Worm (Caenorhabditis elegans) whole organism, L3 larva: ENCODE results near the gene M116.5.

Experiments
- R02D3.7 ChIP-seq: fragments of 150-350 bp; optimal IDR thresholded peaks from 2 replicates; lab custom pipeline; 2014; ENCODE audit warnings: missing biosample characterization, missing genetic modification characterization
- ZK546.5 ChIP-seq: sonication (generic microtip); optimal IDR thresholded peaks from 2 replicates; lab custom pipeline; 2017; ENCODE audit warnings: missing biosample characterization, missing genetic modification characterization
- aly-2 ChIP-seq: fragments of 150-350 bp; optimal IDR thresholded peaks from 2 replicates; lab custom pipeline; 2014; ENCODE audit warnings: missing biosample characterization, missing genetic modification characterization
- ama-1 ChIP-seq: fragments of 150-350 bp; optimal IDR thresholded peaks from 2 replicates; lab custom pipeline; 2018
- ceh-16 ChIP-seq: sonication (generic microtip); optimal IDR thresholded peaks from 2 replicates; lab custom pipeline; 2017; ENCODE audit warnings: missing biosample characterization, missing genetic modification characterization
- ceh-28 ChIP-seq: fragments of 150-350 bp; optimal IDR thresholded peaks from 2 replicates; lab custom pipeline; 2014; ENCODE audit warnings: missing biosample characterization, missing genetic modification reagents, missing genetic modification characterization
- ceh-82 ChIP-seq: fragments of 150-350 bp; optimal IDR thresholded peaks from 2 replicates; lab custom pipeline; 2014; ENCODE audit warnings: missing biosample characterization, missing genetic modification characterization
- ceh-9 ChIP-seq: sonication (generic microtip); optimal IDR thresholded peaks from 2 replicates; lab custom pipeline; 2018; ENCODE audit warnings: missing biosample characterization, missing genetic modification characterization
- daf-12 ChIP-seq: fragments of 150-350 bp; optimal IDR thresholded peaks from 2 replicates; lab custom pipeline; 2014; ENCODE audit warnings: missing biosample characterization, missing genetic modification reagents, missing genetic modification characterization
- egl-27 ChIP-seq: sonication (generic microtip); optimal IDR thresholded peaks from 4 replicates; lab custom pipeline; 2017; ENCODE audit warnings: missing biosample characterization, missing genetic modification reagents, missing genetic modification characterization
- egl-5 ChIP-seq: fragments of 150-350 bp; optimal IDR thresholded peaks from 2 replicates; lab custom pipeline; 2017; ENCODE audit warnings: missing biosample characterization, missing genetic modification reagents, missing genetic modification characterization, inconsistent platforms
- elt-1 ChIP-seq: fragments of 150-350 bp; optimal IDR thresholded peaks from 2 replicates; lab custom pipeline; 2014; ENCODE audit warnings: missing biosample characterization, missing genetic modification characterization
- elt-2 ChIP-seq: sonication (generic microtip); optimal IDR thresholded peaks from 2 replicates; lab custom pipeline; 2016; ENCODE audit warnings: missing genetic modification reagents, mild to moderate bottlenecking, missing genetic modification characterization, missing compliant biosample characterization
- elt-3 ChIP-seq, 3 experiments: fragments of 150-350 bp in 1 of 3; sonication (generic microtip) in 2 of 3; optimal IDR thresholded peaks; 2 replicates in 2 of 3; 4 replicates in 1 of 3; lab custom pipeline; 2014 to 2017; ENCODE audit warnings: missing biosample characterization in 3 of 3, missing genetic modification characterization in 3 of 3
- eor-1 ChIP-seq, 2 experiments: fragments of 150-350 bp; optimal IDR thresholded peaks; 2 replicates each; lab custom pipeline; 2014 to 2018; ENCODE audit warnings: missing biosample characterization in 2 of 2, missing genetic modification characterization in 2 of 2
- fkh-10 ChIP-seq: sonication (generic microtip); optimal IDR thresholded peaks from 2 replicates; lab custom pipeline; 2017; ENCODE audit warnings: missing biosample characterization, missing genetic modification reagents, missing genetic modification characterization
- fkh-2 ChIP-seq: fragments of 150-350 bp; optimal IDR thresholded peaks from 2 replicates; lab custom pipeline; 2014; ENCODE audit warnings: missing biosample characterization, missing genetic modification reagents, missing genetic modification characterization
- fos-1 ChIP-seq: fragments of 150-350 bp; optimal IDR thresholded peaks from 2 replicates; lab custom pipeline; 2014; ENCODE audit warnings: missing biosample characterization, missing genetic modification characterization
- hmg-11 ChIP-seq: sonication (generic microtip); optimal IDR thresholded peaks from 2 replicates; lab custom pipeline; 2016; ENCODE audit warnings: missing genetic modification characterization, missing compliant biosample characterization
- jun-1 ChIP-seq: fragments of 150-350 bp; optimal IDR thresholded peaks from 2 replicates; lab custom pipeline; 2014; ENCODE audit warnings: missing biosample characterization, missing genetic modification reagents, missing genetic modification characterization
- lin-15B ChIP-seq: fragments of 150-350 bp; optimal IDR thresholded peaks from 2 replicates; lab custom pipeline; 2014; ENCODE audit warnings: missing biosample characterization, missing genetic modification characterization
- lin-39 ChIP-seq: fragments of 150-350 bp; optimal IDR thresholded peaks from 2 replicates; lab custom pipeline; 2018; ENCODE audit warnings: missing biosample characterization, missing genetic modification reagents, missing genetic modification characterization
- lsy-12 ChIP-seq: sonication (generic microtip); optimal IDR thresholded peaks from 2 replicates; lab custom pipeline; 2016; ENCODE audit warnings: mild to moderate bottlenecking, missing genetic modification characterization, missing compliant biosample characterization
- mdl-1 ChIP-seq: fragments of 150-350 bp; optimal IDR thresholded peaks from 2 replicates; lab custom pipeline; 2014; ENCODE audit warnings: missing biosample characterization, missing genetic modification characterization
- mml-1 ChIP-seq: fragments of 150-350 bp; sonication (generic microtip); optimal IDR thresholded peaks from 3 replicates; lab custom pipeline; 2014; ENCODE audit warnings: missing biosample characterization, missing genetic modification characterization
- nfya-1 ChIP-seq: sonication (generic microtip); optimal IDR thresholded peaks from 2 replicates; lab custom pipeline; 2017; ENCODE audit warnings: missing genetic modification characterization, mild to moderate bottlenecking, missing compliant biosample characterization, antibody characterized with exemption, moderate library complexity; ENCODE audit not compliant: insufficient read depth
- nhr-11 ChIP-seq: fragments of 150-350 bp; optimal IDR thresholded peaks from 2 replicates; lab custom pipeline; 2014; ENCODE audit warnings: missing biosample characterization, missing genetic modification characterization
- nhr-23 ChIP-seq: fragments of 150-350 bp; optimal IDR thresholded peaks from 2 replicates; lab custom pipeline; 2014; ENCODE audit warnings: missing biosample characterization, missing genetic modification reagents, missing genetic modification characterization
- nhr-237 ChIP-seq: fragments of 150-350 bp; optimal IDR thresholded peaks from 2 replicates; lab custom pipeline; 2014; ENCODE audit warnings: missing biosample characterization, missing genetic modification characterization
- nhr-25 ChIP-seq: sonication (generic microtip); optimal IDR thresholded peaks from 2 replicates; lab custom pipeline; 2017; ENCODE audit warnings: missing biosample characterization, missing genetic modification characterization
- nhr-28 ChIP-seq: fragments of 150-350 bp; optimal IDR thresholded peaks from 2 replicates; lab custom pipeline; 2014; ENCODE audit warnings: missing biosample characterization, missing genetic modification characterization
- nhr-43 ChIP-seq: sonication (generic microtip); optimal IDR thresholded peaks from 2 replicates; lab custom pipeline; 2016; ENCODE audit warnings: mild to moderate bottlenecking, missing genetic modification characterization, missing compliant biosample characterization; ENCODE audit not compliant: poor library complexity, severe bottlenecking
- nhr-67 ChIP-seq: fragments of 150-350 bp; optimal IDR thresholded peaks from 2 replicates; lab custom pipeline; 2014; ENCODE audit warnings: missing biosample characterization, missing genetic modification characterization
- nhr-76 ChIP-seq: fragments of 150-350 bp; sonication (generic microtip); optimal IDR thresholded peaks from 5 replicates; lab custom pipeline; 2014; ENCODE audit warnings: missing biosample characterization, missing genetic modification characterization
- nhr-77 ChIP-seq: fragments of 150-350 bp; optimal IDR thresholded peaks from 2 replicates; lab custom pipeline; 2014; ENCODE audit warnings: missing biosample characterization, missing genetic modification characterization
- pha-4 ChIP-seq: fragments of 150-350 bp; optimal IDR thresholded peaks from 2 replicates; lab custom pipeline; 2014; ENCODE audit warnings: missing biosample characterization, missing genetic modification reagents, missing genetic modification characterization
- pqm-1 ChIP-seq: fragments of 150-350 bp; optimal IDR thresholded peaks from 2 replicates; lab custom pipeline; 2017; ENCODE audit warnings: missing biosample characterization, missing genetic modification characterization, inconsistent platforms
- skn-1 ChIP-seq: fragments of 150-350 bp; optimal IDR thresholded peaks from 2 replicates; lab custom pipeline; 2014; ENCODE audit warnings: missing biosample characterization, missing genetic modification characterization
- snpc-4 ChIP-seq: fragments of 150-350 bp; optimal IDR thresholded peaks from 2 replicates; lab custom pipeline; 2014; ENCODE audit warnings: missing biosample characterization, missing genetic modification characterization
- tbx-2 ChIP-seq: sonication (generic microtip); optimal IDR thresholded peaks from 2 replicates; lab custom pipeline; 2016; ENCODE audit warnings: mild to moderate bottlenecking, missing genetic modification characterization, missing compliant biosample characterization
- unc-62 ChIP-seq: fragments of 150-350 bp; sonication (generic microtip); optimal IDR thresholded peaks from 4 replicates; lab custom pipeline; 2014; ENCODE audit warnings: missing biosample characterization, missing genetic modification reagents, missing genetic modification characterization
- ztf-11 ChIP-seq: fragments of 150-350 bp; optimal IDR thresholded peaks from 2 replicates; lab custom pipeline; 2014; ENCODE audit warnings: missing biosample characterization, missing genetic modification characterization
- ztf-4 ChIP-seq: fragments of 150-350 bp; optimal IDR thresholded peaks from 2 replicates; lab custom pipeline; 2014; ENCODE audit warnings: missing biosample characterization, missing genetic modification characterization

M116.5 gene

ce11 chrIV:8380266-8380850 lies 40.5 kb downstream of the M116.5 start:
- no peak for TF ChIP-seq hmg-11
- no peak for TF ChIP-seq mdl-1 (tag; lab: Kevin White, UChicago)
- no peak for TF ChIP-seq nhr-43
- no peak for TF ChIP-seq elt-1
- peak; percentile 32 for TF ChIP-seq jun-1 (tag; lab: Kevin White, UChicago)
- TF ChIP-seq skn-1 (tag; lab: Kevin White, UChicago): no peak
- TF ChIP-seq fkh-10 (GFP tag; lab: Kevin White, UChicago): no peak
- no peak for TF ChIP-seq nhr-25 (tag; lab: Kevin White, UChicago)
- no peak for TF ChIP-seq aly-2 (tag; lab: Kevin White, UChicago)
- peak; percentile 59 for TF ChIP-seq pha-4
- TF ChIP-seq egl-27: no peak
- no peak for TF ChIP-seq daf-12 (tag; lab: Kevin White, UChicago)
- no peak for TF ChIP-seq nhr-23 (tag; lab: Kevin White, UChicago)
- no peak for TF ChIP-seq nhr-11 (tag; lab: Kevin White, UChicago)
- no peak for TF ChIP-seq unc-62 (GFP tag; lab: Kevin White, UChicago)
- no peak for TF ChIP-seq snpc-4
- no peak for TF ChIP-seq fkh-2
- TF ChIP-seq ZK546.5 (tag; lab: Kevin White, UChicago): no peak
- TF ChIP-seq R02D3.7 (tag; lab: Kevin White, UChicago): no peak
- TF ChIP-seq nhr-237: no peak
- TF ChIP-seq elt-2 (tag; lab: Kevin White, UChicago): peak; percentile 97
- no peak for TF ChIP-seq tbx-2 (tag; lab: Kevin White, UChicago)
- TF ChIP-seq nfya-1 (tag; lab: Kevin White, UChicago): no peak
- TF ChIP-seq nhr-76 (tag; lab: Kevin White, UChicago): no peak
- TF ChIP-seq pqm-1: peak; percentile 89

DNA sequence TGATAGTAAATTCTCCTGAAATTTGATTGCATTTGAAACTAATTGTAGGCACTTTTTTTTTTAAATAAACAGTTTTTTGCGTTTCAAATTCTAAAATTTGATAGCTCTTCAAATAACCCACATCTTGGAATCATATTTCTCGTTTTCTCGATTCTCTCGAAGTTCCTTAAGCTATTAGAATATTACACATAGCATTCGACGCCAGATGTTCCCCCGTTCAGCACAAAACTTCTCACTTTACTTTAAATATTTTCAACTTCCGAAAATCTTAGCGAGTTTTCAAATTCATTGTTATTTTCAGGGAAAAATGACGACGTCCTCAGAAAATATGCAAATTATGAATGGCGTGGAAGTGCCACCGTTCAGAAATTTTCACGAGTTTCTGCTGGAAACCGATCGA lies 41.2 kb downstream of the M116.5 start, which contains the start of gene praf-3:
praf-3 (plus strand) TSS at position 301 of the 400 bp plus-strand sequence.
- TF ChIP-seq aly-2 (tag; lab: Kevin White, UChicago) (no peak), egl-5 (tag; lab: Kevin White, UChicago) (no peak), tbx-2 (tag; lab: Kevin White, UChicago) (no peak), ZK546.5 (tag; lab: Kevin White, UChicago) (no peak), pha-4 (no peak), lsy-12 (no peak), ztf-4 (tag; lab: Kevin White, UChicago) (no peak), nhr-77 (tag; lab: Kevin White, UChicago) (no peak), hmg-11 (no peak), ztf-11 (tag; lab: Kevin White, UChicago) (no peak), nhr-11 (tag; lab: Kevin White, UChicago) (no peak), elt-2 (tag; lab: Kevin White, UChicago) (no peak), eor-1 (tag; optimal IDR thresholded peaks at IDR 0.05; lab: Kevin White, UChicago) (no peak), jun-1 (tag; lab: Kevin White, UChicago) (no peak)

ce11 chrIV:8379278-8379677 lies 41.6 kb downstream of the M116.5 start, which contains the start of gene nap-1:
nap-1 (minus strand) TSS chrIV:8379319.
- TF ChIP-seq mml-1 (no peak), lin-15B (peak; percentile 82), nhr-28 (tag; lab: Kevin White, UChicago) (no peak), hmg-11 (peak; percentile 68), egl-5 (tag; lab: Kevin White, UChicago) (peak; percentile 85), elt-2 (tag; lab: Kevin White, UChicago) (peak; percentile 58), mdl-1 (tag; lab: Kevin White, UChicago) (no peak), elt-3 (tag; optimal IDR thresholded peaks at IDR 0.05; lab: Kevin White, UChicago) (no peak), ama-1 (peak; percentile 14), skn-1 (tag; lab: Kevin White, UChicago) (peak; percentile 33), lin-39 (tag; lab: Kevin White, UChicago) (peak; percentile 84), unc-62 (GFP tag; lab: Kevin White, UChicago) (peak; percentile 26), ceh-28 (tag; lab: Kevin White, UChicago) (peak; percentile 39), nhr-25 (tag; lab: Kevin White, UChicago) (peak; percentile 47), nhr-23 (tag; lab: Kevin White, UChicago) (peak; percentile 75), tbx-2 (tag; lab: Kevin White, UChicago) (no peak), ceh-82 (tag; lab: Kevin White, UChicago) (no peak), ztf-4 (tag; lab: Kevin White, UChicago) (peak; percentile 62), fkh-10 (GFP tag; lab: Kevin White, UChicago) (peak; percentile 24), nhr-67 (tag; lab: Kevin White, UChicago) (no peak), lsy-12 (no peak), ceh-16 (no peak), ceh-9 (tag; lab: Kevin White, UChicago) (no peak), pha-4 (peak; percentile 95), fos-1 (tag; lab: Kevin White, UChicago) (no peak), nhr-237 (no peak), snpc-4 (peak; percentile 83), nfya-1 (tag; lab: Kevin White, UChicago) (peak; percentile 87), pqm-1 (peak; percentile 43), jun-1 (tag; lab: Kevin White, UChicago) (no peak), eor-1 (tag; optimal IDR thresholded peaks at IDR 0.05; lab: Kevin White, UChicago) (no peak), ztf-11 (tag; lab: Kevin White, UChicago) (no peak), R02D3.7 (tag; lab: Kevin White, UChicago) (peak; percentile 97)
